Worm (Caenorhabditis elegans) whole organism, young adult: ENCODE results near the gene K08B5.1.
A peak's percentile ranks its signal among the peaks of the same experiment; 100 is the strongest.

Source experiments
- B0336.3 ChIP-seq: fragments of 200-800 bp; sonication (Bioruptor generic); IDR thresholded peaks from 2 replicates; pipeline ENCODE4 v1.3.6; 2022; ENCODE audit warnings: missing genetic modification characterization, missing compliant biosample characterization
- F39B2.1 ChIP-seq: fragments of 200-800 bp; sonication (Bioruptor generic); IDR thresholded peaks from 2 replicates; pipeline ENCODE4 v1.3.6; 2022; ENCODE audit warnings: missing genetic modification reagents, missing genetic modification characterization, missing compliant biosample characterization
- K12H6.12 ChIP-seq: fragments of 200-800 bp; sonication (Bioruptor generic); optimal IDR thresholded peaks from 2 replicates; lab custom pipeline; 2018; ENCODE audit warnings: mild to moderate bottlenecking, missing genetic modification characterization, missing compliant biosample characterization
- Y56A3A.18 ChIP-seq: fragments of 200-800 bp; sonication (Bioruptor generic); IDR thresholded peaks from 2 replicates; pipeline ENCODE4 v1.3.6; 2022; ENCODE audit warnings: missing genetic modification reagents, missing genetic modification characterization, missing compliant biosample characterization
- aptf-2 ChIP-seq: fragments of 200-800 bp; sonication (Bioruptor generic); conservative IDR thresholded peaks from 2 replicates; pipeline ENCODE4 v1.3.6; 2022; ENCODE audit warnings: missing genetic modification reagents, missing genetic modification characterization, missing compliant biosample characterization
- atf-7 ChIP-seq: sonication (generic microtip); optimal IDR thresholded peaks from 2 replicates; lab custom pipeline; 2017; ENCODE audit warnings: mild to moderate bottlenecking, missing genetic modification characterization, missing compliant biosample characterization
- athp-1 ChIP-seq: sonication (generic microtip); optimal IDR thresholded peaks from 2 replicates; lab custom pipeline; 2017; ENCODE audit warnings: mild to moderate bottlenecking, missing genetic modification characterization, missing compliant biosample characterization
- attf-6 ChIP-seq: fragments of 200-800 bp; sonication (Bioruptor generic); IDR thresholded peaks from 2 replicates; pipeline ENCODE4 v1.3.6; 2022; ENCODE audit warnings: missing genetic modification reagents, missing genetic modification characterization, missing compliant biosample characterization
- ccch-3 ChIP-seq: fragments of 200-800 bp; sonication (Bioruptor generic); optimal IDR thresholded peaks from 2 replicates; lab custom pipeline; 2018; ENCODE audit warnings: mild to moderate bottlenecking, missing genetic modification characterization, missing compliant biosample characterization
- cebp-1 ChIP-seq, 2 experiments: fragments of 200-800 bp in 1 of 2; sonication (Bioruptor generic) in 1 of 2; sonication (generic microtip) in 1 of 2; IDR thresholded peaks in 1 of 2; optimal IDR thresholded peaks in 1 of 2; 2 replicates each; pipeline versions ENCODE4 v1.3.6 to Lab custom; 2017 to 2022; ENCODE audit warnings: missing compliant biosample characterization in 2 of 2, missing genetic modification characterization in 2 of 2, mild to moderate bottlenecking in 1 of 2, missing genetic modification reagents in 1 of 2, moderate library complexity in 1 of 2
- ceh-100 ChIP-seq: fragments of 200-800 bp; sonication (Bioruptor generic); IDR thresholded peaks from 2 replicates; pipeline ENCODE4 v1.3.6; 2022; ENCODE audit warnings: missing genetic modification reagents, missing genetic modification characterization, missing compliant biosample characterization
- ceh-40 ChIP-seq: fragments of 200-800 bp; sonication (Bioruptor generic); IDR thresholded peaks from 2 replicates; pipeline ENCODE4 v1.3.6; 2022; ENCODE audit warnings: missing genetic modification characterization, missing compliant biosample characterization
- dox-1 ChIP-seq: fragments of 200-800 bp; sonication (Bioruptor generic); IDR thresholded peaks from 2 replicates; pipeline ENCODE4 v1.3.6; 2022; ENCODE audit warnings: missing genetic modification reagents, missing genetic modification characterization, missing compliant biosample characterization
- ekl-4 ChIP-seq: fragments of 200-800 bp; sonication (Bioruptor generic); IDR thresholded peaks from 2 replicates; pipeline ENCODE4 v1.3.6; 2022; ENCODE audit warnings: missing genetic modification reagents, missing genetic modification characterization, missing compliant biosample characterization
- ets-4 ChIP-seq: fragments of 200-800 bp; sonication (Bioruptor generic); optimal IDR thresholded peaks from 2 replicates; lab custom pipeline; 2018; ENCODE audit warnings: mild to moderate bottlenecking, missing genetic modification characterization, missing compliant biosample characterization
- him-1 ChIP-seq: sonication (generic microtip); optimal IDR thresholded peaks from 2 replicates; lab custom pipeline; 2016; ENCODE audit warnings: missing genotype, missing genetic modification reagents, missing genetic modification characterization, missing compliant biosample characterization
- hmg-1.2 ChIP-seq: fragments of 200-800 bp; sonication (Bioruptor generic); IDR thresholded peaks from 2 replicates; pipeline ENCODE4 v1.3.6; 2022; ENCODE audit warnings: missing genetic modification reagents, missing genetic modification characterization, missing compliant biosample characterization
- let-526 ChIP-seq: fragments of 200-800 bp; sonication (Bioruptor generic); IDR thresholded peaks from 2 replicates; pipeline ENCODE4 v1.3.6; 2022; ENCODE audit warnings: missing genetic modification reagents, missing genetic modification characterization, missing compliant biosample characterization
- lin-35 ChIP-seq, 3 experiments: fragments of 150-350 bp in 2 of 3; sonication (generic microtip) in 1 of 3; optimal IDR thresholded peaks; 2 replicates each; lab custom pipeline; 2014 to 2018; ENCODE audit warnings: missing biosample characterization in 3 of 3, missing genetic modification characterization in 3 of 3, missing genetic modification reagents in 3 of 3
- madf-3 ChIP-seq: fragments of 200-800 bp; sonication (Bioruptor generic); IDR thresholded peaks from 2 replicates; pipeline ENCODE4 v1.3.6; 2022; ENCODE audit warnings: missing genetic modification reagents, missing genetic modification characterization, missing compliant biosample characterization
- mcd-1 ChIP-seq: fragments of 200-800 bp; sonication (Bioruptor generic); IDR thresholded peaks from 2 replicates; pipeline ENCODE4 v1.3.6; 2022; ENCODE audit warnings: missing genetic modification reagents, missing genetic modification characterization, missing compliant biosample characterization
- mel-28 ChIP-seq: sonication (generic microtip); optimal IDR thresholded peaks from 2 replicates; lab custom pipeline; 2016; ENCODE audit warnings: borderline replicate concordance, mild to moderate bottlenecking, missing genetic modification characterization, missing compliant biosample characterization
- mxl-1 ChIP-seq: sonication (generic microtip); optimal IDR thresholded peaks from 2 replicates; lab custom pipeline; 2016; ENCODE audit warnings: missing genetic modification characterization, missing compliant biosample characterization
- nhr-179 ChIP-seq: sonication (generic microtip); optimal IDR thresholded peaks from 2 replicates; lab custom pipeline; 2016; ENCODE audit warnings: mild to moderate bottlenecking, missing genetic modification characterization, missing compliant biosample characterization
- nhr-27 ChIP-seq: fragments of 200-800 bp; sonication (Bioruptor generic); optimal IDR thresholded peaks from 2 replicates; lab custom pipeline; 2018; ENCODE audit warnings: mild to moderate bottlenecking, missing genetic modification characterization, moderate library complexity, missing compliant biosample characterization
- pbrm-1 ChIP-seq: fragments of 200-800 bp; sonication (Bioruptor generic); IDR thresholded peaks from 2 replicates; pipeline ENCODE4 v1.3.6; 2022; ENCODE audit warnings: missing genetic modification reagents, missing genetic modification characterization, missing compliant biosample characterization
- rcor-1 ChIP-seq: fragments of 200-800 bp; sonication (Bioruptor generic); IDR thresholded peaks from 2 replicates; pipeline ENCODE4 v1.3.6; 2022; ENCODE audit warnings: missing genetic modification reagents, missing genetic modification characterization, missing compliant biosample characterization
- sdz-38 ChIP-seq: sonication (generic microtip); optimal IDR thresholded peaks from 2 replicates; lab custom pipeline; 2016; ENCODE audit warnings: missing genotype, missing genetic modification characterization, missing compliant biosample characterization
- snpc-1.1 ChIP-seq: sonication (generic microtip); optimal IDR thresholded peaks from 2 replicates; lab custom pipeline; 2017; ENCODE audit warnings: missing genetic modification characterization, mild to moderate bottlenecking, missing compliant biosample characterization, antibody characterized with exemption, moderate library complexity, missing genotype, missing genetic modification reagents; ENCODE audit not compliant: insufficient read depth
- snpc-1.3 ChIP-seq: sonication (generic microtip); optimal IDR thresholded peaks from 2 replicates; lab custom pipeline; 2017; ENCODE audit warnings: missing genetic modification characterization, mild to moderate bottlenecking, missing compliant biosample characterization, antibody characterized with exemption, moderate library complexity, missing genotype, missing genetic modification reagents; ENCODE audit not compliant: insufficient read depth
- snpc-3.4 ChIP-seq: sonication (generic microtip); optimal IDR thresholded peaks from 2 replicates; lab custom pipeline; 2017; ENCODE audit warnings: missing genetic modification characterization, mild to moderate bottlenecking, missing compliant biosample characterization, antibody characterized with exemption, moderate library complexity, missing genotype, missing genetic modification reagents
- snpc-4 ChIP-seq, 5 experiments: fragments of 150-350 bp in 1 of 5; sonication (generic microtip) in 4 of 5; optimal IDR thresholded peaks; 2 replicates each; lab custom pipeline; 2014 to 2018; ENCODE audit warnings: missing genetic modification characterization in 5 of 5, missing biosample characterization in 3 of 5, antibody characterized with exemption in 2 of 5, mild to moderate bottlenecking in 2 of 5, missing compliant biosample characterization in 2 of 5, missing genotype in 2 of 5, moderate library complexity in 2 of 5, missing genetic modification reagents in 1 of 5
- tbp1 ChIP-seq: fragments of 200-800 bp; sonication (Bioruptor generic); optimal IDR thresholded peaks from 2 replicates; lab custom pipeline; 2018; ENCODE audit warnings: mild to moderate bottlenecking, missing genetic modification characterization, missing compliant biosample characterization
- tbx-9 ChIP-seq: sonication (generic microtip); optimal IDR thresholded peaks from 2 replicates; lab custom pipeline; 2016; ENCODE audit warnings: borderline replicate concordance, missing genetic modification characterization, inconsistent platforms, missing compliant biosample characterization
- zim-3 ChIP-seq: sonication (generic microtip); optimal IDR thresholded peaks from 2 replicates; lab custom pipeline; 2017; ENCODE audit warnings: mild to moderate bottlenecking, missing genetic modification characterization, moderate library complexity, missing compliant biosample characterization
- ztf-22 ChIP-seq: fragments of 200-800 bp; sonication (Bioruptor generic); optimal IDR thresholded peaks from 2 replicates; lab custom pipeline; 2018; ENCODE audit warnings: mild to moderate bottlenecking, missing genetic modification characterization, moderate library complexity, missing compliant biosample characterization
- ztf-25 ChIP-seq: fragments of 200-800 bp; sonication (Bioruptor generic); IDR thresholded peaks from 2 replicates; pipeline ENCODE4 v1.3.6; 2022; ENCODE audit warnings: missing genetic modification reagents, missing genetic modification characterization, missing compliant biosample characterization
- ztf-26 ChIP-seq: sonication (generic microtip); optimal IDR thresholded peaks from 2 replicates; lab custom pipeline; 2017; ENCODE audit warnings: missing genetic modification characterization, missing compliant biosample characterization
- ztf-3 ChIP-seq: fragments of 200-800 bp; sonication (Bioruptor generic); optimal IDR thresholded peaks from 2 replicates; lab custom pipeline; 2018; ENCODE audit warnings: mild to moderate bottlenecking, missing genetic modification characterization, missing compliant biosample characterization
- ztf-6 ChIP-seq: fragments of 200-800 bp; sonication (Bioruptor generic); IDR thresholded peaks from 2 replicates; pipeline ENCODE4 v1.3.6; 2022; ENCODE audit warnings: missing genetic modification reagents, missing genetic modification characterization, missing compliant biosample characterization

The K08B5.1 gene

DNA sequence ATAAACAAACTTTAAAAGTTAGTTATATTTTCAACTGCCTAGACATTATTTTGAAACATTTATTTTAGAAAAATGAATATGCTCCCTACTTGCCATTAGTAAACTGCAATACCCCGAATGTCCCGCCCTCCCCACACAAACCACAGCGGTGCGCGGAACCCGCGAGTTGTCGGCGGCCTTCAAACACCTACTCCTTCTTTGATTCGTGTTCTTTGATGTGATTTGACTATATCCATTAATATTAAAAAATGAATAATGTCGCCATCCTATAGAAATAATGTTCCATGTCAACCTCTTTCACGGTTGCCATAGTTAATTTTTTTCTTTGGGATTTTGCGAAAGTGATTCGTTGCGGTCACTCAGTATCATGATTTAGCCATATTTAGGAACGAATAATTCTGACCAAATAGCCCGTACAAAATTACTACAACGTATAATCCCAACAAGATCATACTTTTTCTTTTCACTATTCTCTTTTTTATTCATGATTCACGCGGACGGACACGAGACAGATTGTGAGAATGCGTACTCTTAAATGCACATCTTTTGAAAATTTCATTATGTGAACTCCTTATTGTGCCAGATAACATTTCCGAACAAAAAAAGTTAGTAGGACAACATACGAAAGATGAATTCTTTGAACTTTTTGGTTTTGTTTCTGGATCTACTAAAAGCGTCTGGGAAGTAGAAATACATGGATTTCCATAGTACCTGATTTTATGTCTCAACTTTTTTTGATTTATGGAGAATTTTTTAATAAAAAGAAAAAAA lies 6.5 kb downstream of the K08B5.1 start (continued):
- no peak for TF ChIP-seq ztf-3 (GFP tag; lab: Kevin White, UChicago)

DNA sequence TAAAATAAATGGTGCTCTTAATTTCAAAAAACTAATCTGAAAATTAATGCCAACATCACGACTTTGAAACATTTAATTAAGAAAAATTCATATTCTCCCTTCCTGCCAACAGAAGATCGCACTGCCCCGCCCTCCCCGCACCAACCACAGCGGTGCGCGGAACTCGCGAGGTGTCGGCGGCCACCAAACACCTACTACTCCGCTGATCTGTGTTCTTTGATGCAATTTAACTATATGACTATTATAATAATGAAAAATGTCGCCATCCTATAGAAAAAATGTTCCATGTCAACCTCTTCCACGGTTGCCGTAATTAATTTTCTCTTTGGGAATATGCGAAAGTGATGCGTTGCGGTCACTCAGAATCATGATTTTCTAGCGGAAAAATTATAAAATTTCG lies 7.5 kb downstream of the K08B5.1 start:
- peak; percentile 62 for TF ChIP-seq hmg-1.2 (GFP tag; lab: Robert Waterston, UW)
- TF ChIP-seq attf-6 (GFP tag; lab: Robert Waterston, UW): peak; percentile 59; the same call in 1 of the 2 replicates
- TF ChIP-seq aptf-2 (GFP tag; lab: Robert Waterston, UW): no peak
- no peak for TF ChIP-seq K12H6.12
- no peak for TF ChIP-seq mel-28 (tag; lab: Kevin White, UChicago)
- no peak for TF ChIP-seq ztf-22 (GFP tag; lab: Kevin White, UChicago)
- no peak for TF ChIP-seq F39B2.1
- peak; percentile 92 for TF ChIP-seq snpc-3.4 (tag; lab: Kevin White, UChicago)
- no peak for TF ChIP-seq nhr-27
- peak; percentile 94 for TF ChIP-seq snpc-4 (GFP tag; optimal IDR thresholded peaks at IDR 0.05; lab: Kevin White, UChicago)
- TF ChIP-seq snpc-4 (tag; optimal IDR thresholded peaks at IDR 0.05; lab: Kevin White, UChicago): peak; percentile 63 to 96 (median 90)
- TF ChIP-seq tbx-9 (tag; lab: Kevin White, UChicago): no peak
- TF ChIP-seq ceh-40 (GFP tag; lab: Robert Waterston, UW): no peak
- TF ChIP-seq ets-4 (GFP tag; lab: Kevin White, UChicago): no peak
- no peak for TF ChIP-seq B0336.3 (GFP tag; lab: Robert Waterston, UW)
- TF ChIP-seq athp-1 (tag; lab: Kevin White, UChicago): no peak
- no peak for TF ChIP-seq ccch-3 (GFP tag; lab: Kevin White, UChicago)
- TF ChIP-seq snpc-1.1 (tag; lab: Kevin White, UChicago): peak; percentile 94
- no peak for TF ChIP-seq atf-7 (tag; lab: Kevin White, UChicago)
- no peak for TF ChIP-seq zim-3 (tag; lab: Kevin White, UChicago)
- TF ChIP-seq mcd-1: no peak
- no peak for TF ChIP-seq Y56A3A.18 (GFP tag; lab: Robert Waterston, UW)
- no peak for TF ChIP-seq ztf-25
- TF ChIP-seq ztf-6: no peak
- no peak for TF ChIP-seq ceh-100
- peak; percentile 43 for TF ChIP-seq tbp1 (GFP tag; lab: Kevin White, UChicago)
- no peak for TF ChIP-seq let-526 (GFP tag; lab: Robert Waterston, UW)
- TF ChIP-seq snpc-1.3 (tag; lab: Kevin White, UChicago): peak; percentile 78
- no peak for TF ChIP-seq mxl-1 (tag; lab: Kevin White, UChicago)

DNA sequence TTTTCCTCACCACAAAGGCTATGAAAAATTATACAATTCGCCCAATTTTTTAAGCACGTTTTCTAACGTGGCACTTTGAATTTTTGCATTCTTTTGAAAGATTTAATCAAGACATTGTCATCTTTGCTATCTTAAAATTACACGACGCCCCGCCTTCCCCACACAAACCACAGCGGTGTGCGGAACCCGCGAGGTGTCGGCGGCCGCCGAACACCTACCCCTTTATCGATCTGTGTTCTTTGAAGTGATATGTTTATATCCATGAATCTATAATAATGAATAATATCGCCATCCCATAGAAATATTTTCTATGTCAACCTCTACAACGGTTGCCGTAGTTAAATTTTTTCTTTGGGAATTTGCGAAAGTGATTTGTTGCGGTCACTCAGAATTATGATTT lies 8.1 kb downstream of the K08B5.1 start:
- peak; percentile 63; the same call in 1 of the 2 replicates for TF ChIP-seq attf-6 (GFP tag; lab: Robert Waterston, UW)
- TF ChIP-seq nhr-179 (tag; lab: Kevin White, UChicago): no peak
- TF ChIP-seq madf-3 (GFP tag; lab: Robert Waterston, UW): no peak
- peak; percentile 68; the same call in 1 of the 2 replicates for TF ChIP-seq hmg-1.2 (GFP tag; lab: Robert Waterston, UW)
- peak; percentile 89 for TF ChIP-seq snpc-3.4 (tag; lab: Kevin White, UChicago)
- TF ChIP-seq rcor-1 (GFP tag; lab: Robert Waterston, UW): 0 out of 2 replicates have a peak, but pooled peaks have one; percentile 9
- TF ChIP-seq pbrm-1: peak; percentile 25; the same call in 1 of the 2 replicates
- no peak for TF ChIP-seq dox-1 (GFP tag; lab: Robert Waterston, UW)
- TF ChIP-seq cebp-1 (GFP tag; IDR thresholded peaks at IDR 0.05; lab: Robert Waterston, UW): no peak
- TF ChIP-seq cebp-1 (tag; optimal IDR thresholded peaks at IDR 0.05; lab: Kevin White, UChicago): no peak
- peak; percentile 47 for TF ChIP-seq him-1 (tag; lab: Kevin White, UChicago)
- no peak for TF ChIP-seq lin-35 (GFP tag; optimal IDR thresholded peaks at IDR 0.05; lab: Kevin White, UChicago)
- no peak for TF ChIP-seq ztf-26 (tag; lab: Kevin White, UChicago)
- TF ChIP-seq snpc-1.1 (tag; lab: Kevin White, UChicago): peak; percentile 91
- TF ChIP-seq snpc-4 (GFP tag; optimal IDR thresholded peaks at IDR 0.05; lab: Kevin White, UChicago): peak; percentile 92
- TF ChIP-seq snpc-4 (tag; optimal IDR thresholded peaks at IDR 0.05; lab: Kevin White, UChicago): peak; percentile 88 to 97 (median 92)
- 0 out of 2 replicates have a peak, but pooled peaks have one; percentile 10 for TF ChIP-seq ekl-4 (GFP tag; lab: Robert Waterston, UW)
- TF ChIP-seq tbp1 (GFP tag; lab: Kevin White, UChicago): peak; percentile 58
- TF ChIP-seq sdz-38 (tag; lab: Kevin White, UChicago): no peak
- TF ChIP-seq snpc-1.3 (tag; lab: Kevin White, UChicago): peak; percentile 14
